Worm (Caenorhabditis elegans): Measurements from ENCODE around the gene Y73C8C.3.

DNA sequence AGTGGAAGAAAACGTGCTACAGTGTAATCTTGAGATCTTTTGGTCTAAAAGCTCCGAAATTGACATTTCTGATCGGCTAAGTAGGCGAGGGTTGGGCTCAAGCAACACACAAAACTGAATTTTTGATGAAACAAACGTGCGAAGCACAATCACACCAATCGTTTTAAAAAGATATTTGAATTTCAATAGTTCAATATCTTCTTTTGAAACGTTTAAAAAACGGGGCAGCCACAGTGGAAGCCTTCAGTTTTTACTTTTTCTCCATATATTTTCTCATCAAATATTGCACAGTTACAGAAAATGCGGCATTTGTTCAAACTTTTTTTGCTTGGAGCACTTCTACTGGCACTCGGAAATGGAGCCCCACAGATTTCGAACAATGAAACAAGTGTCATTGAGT, 51.2 kb downstream of the Y73C8C.3 start, which contains the start of gene C36C5.4:
- TF ChIP-seq elt-3 (tag; optimal IDR thresholded peaks at IDR 0.05): no peak
- TF ChIP-seq egl-27 (tag; optimal IDR thresholded peaks at IDR 0.05): no peak
- TF ChIP-seq nhr-11 (tag; optimal IDR thresholded peaks at IDR 0.05): no peak
- no peak for TF ChIP-seq unc-62 (GFP tag; optimal IDR thresholded peaks at IDR 0.05)
- TF ChIP-seq ama-1 (optimal IDR thresholded peaks at IDR 0.05): no peak
- TF ChIP-seq nhr-6 (tag; optimal IDR thresholded peaks at IDR 0.05): no peak
- no peak for TF ChIP-seq snpc-4 (tag; optimal IDR thresholded peaks at IDR 0.05)
- TF ChIP-seq mdl-1 (tag; optimal IDR thresholded peaks at IDR 0.05): no peak
- TF ChIP-seq nhr-77 (tag; optimal IDR thresholded peaks at IDR 0.05): no peak

Data from whole organism, L2 larva.